Fruit fly (Drosophila melanogaster) whole organism, embryonic: Measurements from ENCODE around the gene Fgop2.
A peak's percentile ranks its signal among the peaks of the same experiment; 100 is the strongest.

Source experiments
- Abd-B ChIP-seq: fragments of 200-800 bp; sonication (Bioruptor generic); optimal IDR thresholded peaks from 2 replicates; lab custom pipeline; 2018; ENCODE audit warnings: missing biosample characterization, mild to moderate bottlenecking, missing genetic modification characterization, moderate library complexity
- BEAF-32 ChIP-seq: fragments of 200-800 bp; sonication (Bioruptor generic); optimal IDR thresholded peaks from 3 replicates; lab custom pipeline; 2017; ENCODE audit warnings: missing biosample characterization, missing genetic modification characterization, mild to moderate bottlenecking, moderate library complexity, missing genetic modification reagents
- CG10267 ChIP-seq: fragments of 200-800 bp; sonication (Bioruptor generic); optimal IDR thresholded peaks from 2 replicates; lab custom pipeline; 2018; ENCODE audit warnings: missing biosample characterization, mild to moderate bottlenecking, missing genetic modification characterization, moderate library complexity
- CG10321 ChIP-seq: fragments of 200-800 bp; sonication (Bioruptor generic); IDR thresholded peaks from 2 replicates; pipeline ENCODE4 v1.3.6; 2022; ENCODE audit warnings: missing biosample characterization, missing genetic modification characterization
- CG11085 ChIP-seq: fragments of 200-800 bp; sonication (Bioruptor generic); IDR thresholded peaks from 2 replicates; pipeline ENCODE4 v1.3.6; 2022; ENCODE audit warnings: missing biosample characterization, missing genetic modification characterization
- CG12219 ChIP-seq: fragments of 200-800 bp; sonication (Bioruptor generic); optimal IDR thresholded peaks from 3 replicates; lab custom pipeline; 2018; ENCODE audit warnings: missing biosample characterization, mild to moderate bottlenecking, missing genetic modification characterization
- CG12391 ChIP-seq: fragments of 200-800 bp; sonication (Bioruptor generic); optimal IDR thresholded peaks from 3 replicates; lab custom pipeline; 2018; ENCODE audit warnings: missing biosample characterization, mild to moderate bottlenecking, missing genetic modification characterization, moderate library complexity
- CG12659 ChIP-seq: fragments of 200-800 bp; sonication (Bioruptor generic); optimal IDR thresholded peaks from 3 replicates; lab custom pipeline; 2017; ENCODE audit warnings: mild to moderate bottlenecking, missing biosample characterization, missing genetic modification reagents, missing genetic modification characterization
- CG13287 ChIP-seq: fragments of 200-800 bp; sonication (Bioruptor generic); IDR thresholded peaks from 2 replicates; pipeline ENCODE4 v1.3.6; 2022; ENCODE audit warnings: missing biosample characterization, missing genetic modification characterization; ENCODE audit not compliant: partially characterized antibody
- CG13424 ChIP-seq: fragments of 200-800 bp; sonication (Bioruptor generic); optimal IDR thresholded peaks from 2 replicates; lab custom pipeline; 2019; ENCODE audit warnings: missing biosample characterization, mild to moderate bottlenecking, missing genetic modification characterization, moderate library complexity
- CG13894 ChIP-seq: fragments of 200-800 bp; sonication (Bioruptor generic); optimal IDR thresholded peaks from 3 replicates; lab custom pipeline; 2018; ENCODE audit warnings: missing biosample characterization, mild to moderate bottlenecking, missing genetic modification characterization, moderate library complexity
- CG14710 ChIP-seq: fragments of 200-800 bp; sonication (Bioruptor generic); optimal IDR thresholded peaks from 3 replicates; lab custom pipeline; 2019; ENCODE audit warnings: missing biosample characterization, mild to moderate bottlenecking, missing genetic modification characterization, moderate library complexity
- CG1602 ChIP-seq: fragments of 200-800 bp; sonication (Bioruptor generic); optimal IDR thresholded peaks from 3 replicates; lab custom pipeline; 2016; ENCODE audit warnings: missing biosample characterization, missing genetic modification characterization
- CG16813 ChIP-seq: fragments of 200-800 bp; sonication (Bioruptor generic); IDR thresholded peaks from 3 replicates; pipeline ENCODE4 v1.3.6; 2022; ENCODE audit warnings: missing biosample characterization, missing genetic modification characterization; ENCODE audit not compliant: partially characterized antibody
- CG17186 ChIP-seq: fragments of 200-800 bp; sonication (Bioruptor generic); optimal IDR thresholded peaks from 3 replicates; lab custom pipeline; 2017; ENCODE audit warnings: missing biosample characterization, missing genetic modification reagents, missing genetic modification characterization
- CG17829 ChIP-seq: fragments of 200-800 bp; optimal IDR thresholded peaks from 2 replicates; lab custom pipeline; 2019; ENCODE audit warnings: missing biosample characterization, mild to moderate bottlenecking, missing genetic modification characterization, moderate library complexity
- CG4360 ChIP-seq: fragments of 200-800 bp; sonication (Bioruptor generic); IDR thresholded peaks from 2 replicates; pipeline ENCODE4 v1.3.6; 2022; ENCODE audit warnings: missing biosample characterization, missing genetic modification characterization
- CG6689 ChIP-seq: fragments of 200-800 bp; sonication (Bioruptor generic); IDR thresholded peaks from 2 replicates; pipeline ENCODE4 v1.3.6; 2022; ENCODE audit warnings: missing biosample characterization, missing genetic modification characterization
- CG7271 ChIP-seq: fragments of 200-800 bp; sonication (Bioruptor generic); optimal IDR thresholded peaks from 2 replicates; lab custom pipeline; 2018; ENCODE audit warnings: missing biosample characterization, mild to moderate bottlenecking, missing genetic modification characterization, moderate library complexity
- CG7928 ChIP-seq: fragments of 200-800 bp; sonication (Bioruptor generic); optimal IDR thresholded peaks from 2 replicates; lab custom pipeline; 2017; ENCODE audit warnings: missing biosample characterization, mild to moderate bottlenecking, missing genetic modification characterization
- CG8478 ChIP-seq: fragments of >200 bp; optimal IDR thresholded peaks from 2 replicates; lab custom pipeline; 2018
- CG8944 ChIP-seq: fragments of 200-800 bp; sonication (Bioruptor generic); optimal IDR thresholded peaks from 3 replicates; lab custom pipeline; 2016; ENCODE audit warnings: missing biosample characterization, missing genetic modification characterization
- CG9215 ChIP-seq: fragments of 200-800 bp; sonication (Bioruptor generic); IDR thresholded peaks from 2 replicates; pipeline ENCODE4 v1.3.6; 2022; ENCODE audit warnings: missing biosample characterization, missing genetic modification characterization
- CG9437 ChIP-seq: fragments of 200-800 bp; sonication (Bioruptor generic); optimal IDR thresholded peaks from 2 replicates; lab custom pipeline; 2018; ENCODE audit warnings: missing biosample characterization, mild to moderate bottlenecking, missing genetic modification characterization
- CG9932 ChIP-seq: fragments of 200-800 bp; sonication (Bioruptor generic); IDR thresholded peaks from 2 replicates; pipeline ENCODE4 v1.3.6; 2022; ENCODE audit warnings: missing biosample characterization, missing genetic modification characterization
- CTCF ChIP-seq: fragments of 200-800 bp; sonication (Bioruptor generic); optimal IDR thresholded peaks from 2 replicates; lab custom pipeline; 2017; ENCODE audit warnings: missing biosample characterization, mild to moderate bottlenecking, missing genetic modification characterization, moderate library complexity
- Chrac-16 ChIP-seq: fragments of 200-800 bp; sonication (Bioruptor generic); optimal IDR thresholded peaks from 3 replicates; lab custom pipeline; 2016; ENCODE audit warnings: missing biosample characterization, missing genetic modification characterization
- CoRest ChIP-seq: fragments of 200-800 bp; sonication (Bioruptor generic); optimal IDR thresholded peaks from 3 replicates; lab custom pipeline; 2018; ENCODE audit warnings: missing biosample characterization, mild to moderate bottlenecking, missing genetic modification characterization, moderate library complexity
- Dref ChIP-seq: fragments of 200-800 bp; sonication (Bioruptor generic); IDR thresholded peaks from 2 replicates; pipeline ENCODE4 v1.3.6; 2022; ENCODE audit warnings: missing biosample characterization, missing genetic modification characterization
- E2f1 ChIP-seq: fragments of 200-800 bp; sonication (Bioruptor generic); IDR thresholded peaks from 2 replicates; pipeline ENCODE4 v1.3.6; 2022; ENCODE audit warnings: missing biosample characterization, missing genetic modification characterization
- Gug ChIP-seq: fragments of 200-800 bp; sonication (Bioruptor generic); IDR thresholded peaks from 4 replicates; pipeline ENCODE4 v1.3.6; 2022; ENCODE audit warnings: missing biosample characterization, missing genetic modification characterization
- HmgD ChIP-seq: fragments of 200-800 bp; sonication (Bioruptor generic); optimal IDR thresholded peaks from 3 replicates; lab custom pipeline; 2016; ENCODE audit warnings: missing biosample characterization, missing genetic modification characterization
- MESR4 ChIP-seq: fragments of 200-800 bp; sonication (Bioruptor generic); optimal IDR thresholded peaks from 2 replicates; lab custom pipeline; 2018; ENCODE audit warnings: missing biosample characterization, mild to moderate bottlenecking, missing genetic modification characterization, moderate library complexity
- Myb ChIP-seq: fragments of 200-800 bp; sonication (Bioruptor generic); optimal IDR thresholded peaks from 2 replicates; lab custom pipeline; 2016; ENCODE audit warnings: missing biosample characterization, missing genetic modification characterization
- NFAT ChIP-seq: fragments of 200-800 bp; sonication (Bioruptor generic); IDR thresholded peaks from 2 replicates; pipeline ENCODE4 v1.3.6; 2022; ENCODE audit warnings: missing biosample characterization, missing genetic modification characterization
- Pdp1 ChIP-seq, 2 experiments: fragments of 200-800 bp; sonication (Bioruptor generic); optimal IDR thresholded peaks; 3 replicates each; lab custom pipeline; 2016; ENCODE audit warnings: missing biosample characterization in 2 of 2, missing genetic modification characterization in 2 of 2, mild to moderate bottlenecking in 1 of 2, moderate library complexity in 1 of 2
- TFAM ChIP-seq: fragments of 200-800 bp; sonication (Bioruptor generic); optimal IDR thresholded peaks from 2 replicates; lab custom pipeline; 2017; ENCODE audit warnings: missing biosample characterization, missing genetic modification characterization, inconsistent platforms
- ab ChIP-seq: fragments of 200-800 bp; sonication (Bioruptor generic); optimal IDR thresholded peaks from 2 replicates; lab custom pipeline; 2016; ENCODE audit warnings: missing biosample characterization, missing genetic modification characterization
- al ChIP-seq: fragments of 200-800 bp; sonication (Bioruptor generic); IDR thresholded peaks from 2 replicates; pipeline ENCODE4 v1.3.6; 2022; ENCODE audit warnings: missing biosample characterization, missing genetic modification characterization
- bsh ChIP-seq, 2 experiments: fragments of 200-800 bp; sonication (Bioruptor generic); optimal IDR thresholded peaks; 2 replicates each; lab custom pipeline; 2017 to 2018; ENCODE audit warnings: mild to moderate bottlenecking in 2 of 2, missing biosample characterization in 2 of 2, missing genetic modification characterization in 2 of 2, moderate library complexity in 1 of 2
- danr ChIP-seq: fragments of 200-800 bp; sonication (Bioruptor generic); IDR thresholded peaks from 2 replicates; pipeline ENCODE4 v1.3.6; 2022; ENCODE audit warnings: missing biosample characterization, missing genetic modification characterization
- eyg ChIP-seq: fragments of 200-800 bp; sonication (Bioruptor generic); optimal IDR thresholded peaks from 3 replicates; lab custom pipeline; 2016; ENCODE audit warnings: missing biosample characterization, missing genetic modification characterization
- insv ChIP-seq, 2 experiments: fragments of 200-800 bp; sonication (Bioruptor generic); optimal IDR thresholded peaks; 3 replicates each; lab custom pipeline; 2016 to 2018; ENCODE audit warnings: missing biosample characterization in 2 of 2, missing genetic modification characterization in 2 of 2
- kni ChIP-seq: fragments of 200-800 bp; sonication (Bioruptor generic); optimal IDR thresholded peaks from 3 replicates; lab custom pipeline; 2017; ENCODE audit warnings: mild to moderate bottlenecking, missing biosample characterization, missing genetic modification reagents, missing genetic modification characterization
- lilli ChIP-seq: fragments of 200-800 bp; sonication (Bioruptor generic); optimal IDR thresholded peaks from 3 replicates; lab custom pipeline; 2016; ENCODE audit warnings: missing biosample characterization, missing genetic modification characterization
- mirr ChIP-seq: fragments of 200-800 bp; sonication (Bioruptor generic); optimal IDR thresholded peaks from 3 replicates; lab custom pipeline; 2018; ENCODE audit warnings: missing biosample characterization, mild to moderate bottlenecking, missing genetic modification characterization
- nom ChIP-seq: fragments of 200-800 bp; sonication (Bioruptor generic); optimal IDR thresholded peaks from 2 replicates; lab custom pipeline; 2017; ENCODE audit warnings: missing biosample characterization, missing genetic modification characterization, mild to moderate bottlenecking, moderate library complexity, missing genetic modification reagents
- shn ChIP-seq: fragments of 200-800 bp; sonication (Bioruptor generic); optimal IDR thresholded peaks from 3 replicates; lab custom pipeline; 2016; ENCODE audit warnings: missing biosample characterization, missing genetic modification characterization
- trem ChIP-seq: fragments of 200-800 bp; optimal IDR thresholded peaks from 3 replicates; lab custom pipeline; 2019; ENCODE audit warnings: missing biosample characterization, mild to moderate bottlenecking, missing genetic modification characterization, moderate library complexity
- tx ChIP-seq: fragments of 200-800 bp; sonication (Bioruptor generic); optimal IDR thresholded peaks from 2 replicates; lab custom pipeline; 2016; ENCODE audit warnings: missing biosample characterization, missing genetic modification characterization
- unc-4 ChIP-seq: fragments of 200-800 bp; sonication (Bioruptor generic); IDR thresholded peaks from 2 replicates; pipeline ENCODE4 v1.3.6; 2022; ENCODE audit warnings: missing biosample characterization, missing genetic modification characterization; ENCODE audit not compliant: partially characterized antibody

Fgop2 gene

dm6 chr2L:6971597-6972036, 26.5 kb upstream of the Fgop2 start, which contains the start of gene snRNP-U1-70K (continued):
- TF ChIP-seq CG10267 (tag; lab: Kevin White, UChicago) (peak; percentile 62), danr (GFP tag; lab: Robert Waterston, UW) (no peak), CG7928 (GFP tag; lab: Kevin White, UChicago) (peak; percentile 46), CG9437 (GFP tag; lab: Kevin White, UChicago) (peak; percentile 99), CoRest (tag; lab: Kevin White, UChicago) (peak; percentile 26), MESR4 (GFP tag; lab: Kevin White, UChicago) (peak; percentile 90), trem (tag; lab: Kevin White, UChicago) (peak; percentile 81), Dref (GFP tag; lab: Robert Waterston, UW) (peak; percentile 40), CG11085 (GFP tag; lab: Robert Waterston, UW) (0 out of 2 replicates have a peak, but pooled peaks have one; percentile 13), tx (no peak), CG6689 (GFP tag; lab: Robert Waterston, UW) (no peak), CG12219 (GFP tag; lab: Kevin White, UChicago) (no peak), insv (GFP tag; optimal IDR thresholded peaks at IDR 0.05; lab: Kevin White, UChicago) (peak in 1 of 2 experiments; percentile 43), bsh (GFP tag; optimal IDR thresholded peaks at IDR 0.05; lab: Kevin White, UChicago) (no peak), CG9215 (GFP tag; lab: Robert Waterston, UW) (no peak), CG12391 (tag; lab: Kevin White, UChicago) (peak; percentile 45), CG7271 (no peak), kni (GFP tag; lab: Kevin White, UChicago) (peak; percentile 4), BEAF-32 (GFP tag; lab: Kevin White, UChicago) (peak; percentile 40), CG1602 (no peak), NFAT (GFP tag; lab: Robert Waterston, UW) (0 out of 2 replicates have a peak, but pooled peaks have one; percentile 23), CG12659 (GFP tag; lab: Kevin White, UChicago) (peak; percentile 64), CG17829 (peak; percentile 53), CG8478 (no peak), Gug (GFP tag; lab: Robert Waterston, UW) (peak; percentile 20; the same call in 1 of the 4 replicates), CG13894 (tag; lab: Kevin White, UChicago) (no peak), nom (GFP tag; lab: Kevin White, UChicago) (no peak), Myb (GFP tag; lab: Kevin White, UChicago) (peak; percentile 98), shn (GFP tag; lab: Kevin White, UChicago) (no peak), CG8944 (GFP tag; lab: Kevin White, UChicago) (no peak), CG13424 (tag; lab: Kevin White, UChicago) (peak; percentile 10), TFAM (GFP tag; lab: Kevin White, UChicago) (no peak), CG13287 (GFP tag; lab: Robert Waterston, UW) (peak; percentile 53; the same call in 1 of the 2 replicates), Abd-B (GFP tag; lab: Kevin White, UChicago) (peak; percentile 52), unc-4 (peak; percentile 44; the same call in 1 of the 2 replicates), Pdp1 (GFP tag; optimal IDR thresholded peaks at IDR 0.05; lab: Kevin White, UChicago) (peak in 1 of 2 experiments; percentile 54), ab (no peak), Chrac-16 (no peak), lilli (GFP tag; lab: Kevin White, UChicago) (peak; percentile 40), mirr (GFP tag; lab: Kevin White, UChicago) (no peak), E2f1 (GFP tag; lab: Robert Waterston, UW) (no peak), CG16813 (GFP tag; lab: Robert Waterston, UW) (no peak), CTCF (peak; percentile 78), CG4360 (no peak), CG9932 (GFP tag; lab: Robert Waterston, UW) (peak; percentile 44), CG17186 (peak; percentile 1), eyg (GFP tag; lab: Kevin White, UChicago) (no peak), HmgD (GFP tag; lab: Kevin White, UChicago) (peak; percentile 42), CG10321 (GFP tag; lab: Robert Waterston, UW) (peak; percentile 93), al (GFP tag; lab: Robert Waterston, UW) (no peak), CG14710 (tag; lab: Kevin White, UChicago) (peak; percentile 99)
